Worm (Caenorhabditis elegans): ENCODE data around the gene Y37D8A.3.

DNA sequence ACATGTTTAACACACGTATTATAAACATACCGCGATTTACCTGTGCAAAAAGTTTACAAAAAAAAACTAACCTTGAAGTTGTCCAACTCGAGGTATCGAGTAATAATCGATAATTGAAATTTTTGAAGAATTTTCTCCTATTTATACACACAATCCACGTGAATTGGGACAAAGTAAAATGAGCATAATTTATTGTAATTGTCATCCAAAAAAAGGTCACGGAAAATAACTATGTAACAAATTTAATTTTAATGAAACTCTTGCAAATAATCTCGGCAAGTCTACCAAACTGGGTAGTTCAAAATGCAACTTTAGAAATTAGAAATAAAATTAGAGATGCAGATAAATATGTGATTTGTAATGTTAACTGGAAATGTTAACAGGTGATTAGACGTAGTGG lies 26.2 kb downstream of the Y37D8A.3 start, which contains the start of gene Y37D8A.5:
- TF ChIP-seq let-607 (tag; optimal IDR thresholded peaks at IDR 0.05) (no peak), hlh-12 (tag; optimal IDR thresholded peaks at IDR 0.05) (no peak), attf-3 (GFP tag; conservative IDR thresholded peaks at IDR 0.05) (no peak), ccch-3 (GFP tag; optimal IDR thresholded peaks at IDR 0.05) (no peak), zim-3 (tag; optimal IDR thresholded peaks at IDR 0.05) (no peak), ceh-27 (GFP tag; optimal IDR thresholded peaks at IDR 0.05) (no peak), unc-130 (GFP tag; optimal IDR thresholded peaks at IDR 0.05) (no peak), F49E8.2 (tag; optimal IDR thresholded peaks at IDR 0.05; ENCODE audit: insufficient read depth) (no peak), let-526 (GFP tag; IDR thresholded peaks at IDR 0.05) (no peak)

All from whole organism, young adult.